Worm (Caenorhabditis elegans) whole organism, L3 larva: ENCODE results near the gene T19C4.24.

Experiments
- R02D3.7 ChIP-seq: fragments of 150-350 bp; optimal IDR thresholded peaks from 2 replicates; lab custom pipeline; 2014; ENCODE audit warnings: missing biosample characterization, missing genetic modification characterization
- ZK546.5 ChIP-seq: sonication (generic microtip); optimal IDR thresholded peaks from 2 replicates; lab custom pipeline; 2017; ENCODE audit warnings: missing biosample characterization, missing genetic modification characterization
- aly-2 ChIP-seq: fragments of 150-350 bp; optimal IDR thresholded peaks from 2 replicates; lab custom pipeline; 2014; ENCODE audit warnings: missing biosample characterization, missing genetic modification characterization
- ama-1 ChIP-seq: fragments of 150-350 bp; optimal IDR thresholded peaks from 2 replicates; lab custom pipeline; 2018
- ceh-16 ChIP-seq: sonication (generic microtip); optimal IDR thresholded peaks from 2 replicates; lab custom pipeline; 2017; ENCODE audit warnings: missing biosample characterization, missing genetic modification characterization
- ceh-28 ChIP-seq: fragments of 150-350 bp; optimal IDR thresholded peaks from 2 replicates; lab custom pipeline; 2014; ENCODE audit warnings: missing biosample characterization, missing genetic modification reagents, missing genetic modification characterization
- ceh-82 ChIP-seq: fragments of 150-350 bp; optimal IDR thresholded peaks from 2 replicates; lab custom pipeline; 2014; ENCODE audit warnings: missing biosample characterization, missing genetic modification characterization
- ceh-9 ChIP-seq: sonication (generic microtip); optimal IDR thresholded peaks from 2 replicates; lab custom pipeline; 2018; ENCODE audit warnings: missing biosample characterization, missing genetic modification characterization
- daf-12 ChIP-seq: fragments of 150-350 bp; optimal IDR thresholded peaks from 2 replicates; lab custom pipeline; 2014; ENCODE audit warnings: missing biosample characterization, missing genetic modification reagents, missing genetic modification characterization
- egl-27 ChIP-seq: sonication (generic microtip); optimal IDR thresholded peaks from 4 replicates; lab custom pipeline; 2017; ENCODE audit warnings: missing biosample characterization, missing genetic modification reagents, missing genetic modification characterization
- egl-5 ChIP-seq: fragments of 150-350 bp; optimal IDR thresholded peaks from 2 replicates; lab custom pipeline; 2017; ENCODE audit warnings: missing biosample characterization, missing genetic modification reagents, missing genetic modification characterization, inconsistent platforms
- elt-1 ChIP-seq: fragments of 150-350 bp; optimal IDR thresholded peaks from 2 replicates; lab custom pipeline; 2014; ENCODE audit warnings: missing biosample characterization, missing genetic modification characterization
- elt-2 ChIP-seq: sonication (generic microtip); optimal IDR thresholded peaks from 2 replicates; lab custom pipeline; 2016; ENCODE audit warnings: missing genetic modification reagents, mild to moderate bottlenecking, missing genetic modification characterization, missing compliant biosample characterization
- elt-3 ChIP-seq, 3 experiments: fragments of 150-350 bp in 1 of 3; sonication (generic microtip) in 2 of 3; optimal IDR thresholded peaks; 2 replicates in 2 of 3; 4 replicates in 1 of 3; lab custom pipeline; 2014 to 2017; ENCODE audit warnings: missing biosample characterization in 3 of 3, missing genetic modification characterization in 3 of 3
- eor-1 ChIP-seq, 2 experiments: fragments of 150-350 bp; optimal IDR thresholded peaks; 2 replicates each; lab custom pipeline; 2014 to 2018; ENCODE audit warnings: missing biosample characterization in 2 of 2, missing genetic modification characterization in 2 of 2
- fkh-10 ChIP-seq: sonication (generic microtip); optimal IDR thresholded peaks from 2 replicates; lab custom pipeline; 2017; ENCODE audit warnings: missing biosample characterization, missing genetic modification reagents, missing genetic modification characterization
- fkh-2 ChIP-seq: fragments of 150-350 bp; optimal IDR thresholded peaks from 2 replicates; lab custom pipeline; 2014; ENCODE audit warnings: missing biosample characterization, missing genetic modification reagents, missing genetic modification characterization
- fos-1 ChIP-seq: fragments of 150-350 bp; optimal IDR thresholded peaks from 2 replicates; lab custom pipeline; 2014; ENCODE audit warnings: missing biosample characterization, missing genetic modification characterization
- hmg-11 ChIP-seq: sonication (generic microtip); optimal IDR thresholded peaks from 2 replicates; lab custom pipeline; 2016; ENCODE audit warnings: missing genetic modification characterization, missing compliant biosample characterization
- jun-1 ChIP-seq: fragments of 150-350 bp; optimal IDR thresholded peaks from 2 replicates; lab custom pipeline; 2014; ENCODE audit warnings: missing biosample characterization, missing genetic modification reagents, missing genetic modification characterization
- lin-15B ChIP-seq: fragments of 150-350 bp; optimal IDR thresholded peaks from 2 replicates; lab custom pipeline; 2014; ENCODE audit warnings: missing biosample characterization, missing genetic modification characterization
- lin-39 ChIP-seq: fragments of 150-350 bp; optimal IDR thresholded peaks from 2 replicates; lab custom pipeline; 2018; ENCODE audit warnings: missing biosample characterization, missing genetic modification reagents, missing genetic modification characterization
- lsy-12 ChIP-seq: sonication (generic microtip); optimal IDR thresholded peaks from 2 replicates; lab custom pipeline; 2016; ENCODE audit warnings: mild to moderate bottlenecking, missing genetic modification characterization, missing compliant biosample characterization
- mdl-1 ChIP-seq: fragments of 150-350 bp; optimal IDR thresholded peaks from 2 replicates; lab custom pipeline; 2014; ENCODE audit warnings: missing biosample characterization, missing genetic modification characterization
- mml-1 ChIP-seq: fragments of 150-350 bp; sonication (generic microtip); optimal IDR thresholded peaks from 3 replicates; lab custom pipeline; 2014; ENCODE audit warnings: missing biosample characterization, missing genetic modification characterization
- nfya-1 ChIP-seq: sonication (generic microtip); optimal IDR thresholded peaks from 2 replicates; lab custom pipeline; 2017; ENCODE audit warnings: missing genetic modification characterization, mild to moderate bottlenecking, missing compliant biosample characterization, antibody characterized with exemption, moderate library complexity; ENCODE audit not compliant: insufficient read depth
- nhr-11 ChIP-seq: fragments of 150-350 bp; optimal IDR thresholded peaks from 2 replicates; lab custom pipeline; 2014; ENCODE audit warnings: missing biosample characterization, missing genetic modification characterization
- nhr-12 ChIP-seq: fragments of 150-350 bp; optimal IDR thresholded peaks from 2 replicates; lab custom pipeline; 2014; ENCODE audit warnings: missing biosample characterization, missing genetic modification characterization
- nhr-23 ChIP-seq: fragments of 150-350 bp; optimal IDR thresholded peaks from 2 replicates; lab custom pipeline; 2014; ENCODE audit warnings: missing biosample characterization, missing genetic modification reagents, missing genetic modification characterization
- nhr-237 ChIP-seq: fragments of 150-350 bp; optimal IDR thresholded peaks from 2 replicates; lab custom pipeline; 2014; ENCODE audit warnings: missing biosample characterization, missing genetic modification characterization
- nhr-25 ChIP-seq: sonication (generic microtip); optimal IDR thresholded peaks from 2 replicates; lab custom pipeline; 2017; ENCODE audit warnings: missing biosample characterization, missing genetic modification characterization
- nhr-28 ChIP-seq: fragments of 150-350 bp; optimal IDR thresholded peaks from 2 replicates; lab custom pipeline; 2014; ENCODE audit warnings: missing biosample characterization, missing genetic modification characterization
- nhr-43 ChIP-seq: sonication (generic microtip); optimal IDR thresholded peaks from 2 replicates; lab custom pipeline; 2016; ENCODE audit warnings: mild to moderate bottlenecking, missing genetic modification characterization, missing compliant biosample characterization; ENCODE audit not compliant: poor library complexity, severe bottlenecking
- nhr-67 ChIP-seq: fragments of 150-350 bp; optimal IDR thresholded peaks from 2 replicates; lab custom pipeline; 2014; ENCODE audit warnings: missing biosample characterization, missing genetic modification characterization
- nhr-76 ChIP-seq: fragments of 150-350 bp; sonication (generic microtip); optimal IDR thresholded peaks from 5 replicates; lab custom pipeline; 2014; ENCODE audit warnings: missing biosample characterization, missing genetic modification characterization
- nhr-77 ChIP-seq: fragments of 150-350 bp; optimal IDR thresholded peaks from 2 replicates; lab custom pipeline; 2014; ENCODE audit warnings: missing biosample characterization, missing genetic modification characterization
- pha-4 ChIP-seq: fragments of 150-350 bp; optimal IDR thresholded peaks from 2 replicates; lab custom pipeline; 2014; ENCODE audit warnings: missing biosample characterization, missing genetic modification reagents, missing genetic modification characterization
- pqm-1 ChIP-seq: fragments of 150-350 bp; optimal IDR thresholded peaks from 2 replicates; lab custom pipeline; 2017; ENCODE audit warnings: missing biosample characterization, missing genetic modification characterization, inconsistent platforms
- sea-2 ChIP-seq: fragments of 150-350 bp; sonication (generic microtip); optimal IDR thresholded peaks from 4 replicates; lab custom pipeline; 2014; ENCODE audit warnings: missing biosample characterization, missing genetic modification reagents, missing genetic modification characterization
- skn-1 ChIP-seq: fragments of 150-350 bp; optimal IDR thresholded peaks from 2 replicates; lab custom pipeline; 2014; ENCODE audit warnings: missing biosample characterization, missing genetic modification characterization
- snpc-4 ChIP-seq: fragments of 150-350 bp; optimal IDR thresholded peaks from 2 replicates; lab custom pipeline; 2014; ENCODE audit warnings: missing biosample characterization, missing genetic modification characterization
- tbx-2 ChIP-seq: sonication (generic microtip); optimal IDR thresholded peaks from 2 replicates; lab custom pipeline; 2016; ENCODE audit warnings: mild to moderate bottlenecking, missing genetic modification characterization, missing compliant biosample characterization
- unc-39 ChIP-seq: sonication (generic microtip); optimal IDR thresholded peaks from 4 replicates; lab custom pipeline; 2017; ENCODE audit warnings: missing biosample characterization, missing genetic modification characterization
- unc-62 ChIP-seq: fragments of 150-350 bp; sonication (generic microtip); optimal IDR thresholded peaks from 4 replicates; lab custom pipeline; 2014; ENCODE audit warnings: missing biosample characterization, missing genetic modification reagents, missing genetic modification characterization
- zag-1 ChIP-seq: fragments of 150-350 bp; optimal IDR thresholded peaks from 2 replicates; lab custom pipeline; 2014; ENCODE audit warnings: missing biosample characterization, missing genetic modification characterization
- ztf-11 ChIP-seq: fragments of 150-350 bp; optimal IDR thresholded peaks from 2 replicates; lab custom pipeline; 2014; ENCODE audit warnings: missing biosample characterization, missing genetic modification characterization
- ztf-4 ChIP-seq: fragments of 150-350 bp; optimal IDR thresholded peaks from 2 replicates; lab custom pipeline; 2014; ENCODE audit warnings: missing biosample characterization, missing genetic modification characterization

The T19C4.24 gene

DNA sequence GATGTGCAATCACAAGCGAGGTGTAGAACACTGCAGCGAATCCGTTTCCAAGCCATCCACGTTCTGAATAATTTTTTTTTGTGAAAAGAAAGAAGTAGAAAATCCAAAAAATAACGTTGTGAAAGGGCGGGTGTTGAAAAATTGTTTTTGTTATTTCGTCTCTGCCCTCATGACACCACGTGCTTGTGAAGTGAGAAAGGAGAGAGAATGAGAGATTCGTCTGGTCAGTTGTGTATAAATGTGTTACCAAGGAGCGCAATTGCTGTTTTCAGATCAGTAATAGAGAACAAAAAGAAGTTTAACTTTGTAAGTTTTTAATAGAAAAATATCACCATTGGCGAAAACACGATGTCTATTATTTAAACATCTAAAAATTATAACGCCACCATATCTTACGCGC, 25.6 kb downstream of the T19C4.24 start:
- TF ChIP-seq R02D3.7 = no peak
- no peak for TF ChIP-seq ceh-16
- TF ChIP-seq ZK546.5 (tag; lab: Kevin White, UChicago) = no peak
- no peak for TF ChIP-seq ztf-4 (tag; lab: Kevin White, UChicago)
- peak; percentile 36 for TF ChIP-seq nhr-23 (tag; lab: Kevin White, UChicago)
- no peak for TF ChIP-seq nhr-67
- TF ChIP-seq nhr-77 (tag; lab: Kevin White, UChicago) = no peak
- no peak for TF ChIP-seq nhr-25 (tag; lab: Kevin White, UChicago)
- TF ChIP-seq tbx-2 = no peak
- TF ChIP-seq ceh-9 (tag; lab: Kevin White, UChicago) = no peak
- peak; percentile 52 for TF ChIP-seq lin-39 (tag; lab: Kevin White, UChicago)
- TF ChIP-seq elt-2 (tag; lab: Kevin White, UChicago) = no peak
- TF ChIP-seq nfya-1 (tag; lab: Kevin White, UChicago) = peak; percentile 57
- TF ChIP-seq ztf-11 (tag; lab: Kevin White, UChicago) = no peak
- peak; percentile 69 for TF ChIP-seq pha-4 (tag; lab: Kevin White, UChicago)
- peak; percentile 30 for TF ChIP-seq snpc-4
- TF ChIP-seq fkh-10 (GFP tag; lab: Kevin White, UChicago) = no peak
- no peak for TF ChIP-seq lsy-12
- TF ChIP-seq fos-1 (tag; lab: Kevin White, UChicago) = no peak
- TF ChIP-seq nhr-28 (tag; lab: Kevin White, UChicago) = no peak
- TF ChIP-seq ceh-82 (tag; lab: Kevin White, UChicago) = no peak
- TF ChIP-seq aly-2 (tag; lab: Kevin White, UChicago) = no peak
- no peak for TF ChIP-seq elt-3 (tag; optimal IDR thresholded peaks at IDR 0.05; lab: Kevin White, UChicago)
- TF ChIP-seq sea-2 (GFP tag; lab: Kevin White, UChicago) = no peak
- no peak for TF ChIP-seq eor-1 (tag; optimal IDR thresholded peaks at IDR 0.05; lab: Kevin White, UChicago)
- no peak for TF ChIP-seq mml-1 (tag; lab: Kevin White, UChicago)
- TF ChIP-seq ceh-28 (tag; lab: Kevin White, UChicago) = no peak
- no peak for TF ChIP-seq zag-1
- no peak for TF ChIP-seq nhr-237 (tag; lab: Kevin White, UChicago)
- TF ChIP-seq elt-1 (tag; lab: Kevin White, UChicago) = no peak
- TF ChIP-seq nhr-11 (tag; lab: Kevin White, UChicago) = no peak
- no peak for TF ChIP-seq ama-1 (lab: Kevin White, UChicago)
- no peak for TF ChIP-seq unc-39 (tag; lab: Kevin White, UChicago)
- TF ChIP-seq skn-1 = no peak
- TF ChIP-seq unc-62 (GFP tag; lab: Kevin White, UChicago) = no peak
- no peak for TF ChIP-seq fkh-2 (tag; lab: Kevin White, UChicago)
- no peak for TF ChIP-seq pqm-1 (tag; lab: Kevin White, UChicago)
- no peak for TF ChIP-seq nhr-76 (tag; lab: Kevin White, UChicago)
- no peak for TF ChIP-seq nhr-43
- TF ChIP-seq jun-1 (tag; lab: Kevin White, UChicago) = no peak
- no peak for TF ChIP-seq mdl-1
- no peak for TF ChIP-seq egl-27 (tag; lab: Kevin White, UChicago)
- peak; percentile 64 for TF ChIP-seq lin-15B (tag; lab: Kevin White, UChicago)
- TF ChIP-seq daf-12 = no peak
- TF ChIP-seq hmg-11 = peak; percentile 39
- no peak for TF ChIP-seq nhr-12 (tag; lab: Kevin White, UChicago)
- peak; percentile 30 for TF ChIP-seq egl-5 (tag; lab: Kevin White, UChicago)
